Worm (Caenorhabditis elegans) whole organism, L2 larva: ENCODE results near the gene K08H10.10.

Experiments
- C34F6.9 ChIP-seq: fragments of 150-350 bp; optimal IDR thresholded peaks from 2 replicates; lab custom pipeline; 2014; ENCODE audit warnings: missing biosample characterization, missing genetic modification characterization
- F13H6.1 ChIP-seq: sonication (generic microtip); optimal IDR thresholded peaks from 2 replicates; lab custom pipeline; 2016; ENCODE audit warnings: missing genetic modification characterization, missing compliant biosample characterization
- Y55F3AM.14 ChIP-seq: fragments of 200-800 bp; sonication (Bioruptor generic); optimal IDR thresholded peaks from 2 replicates; lab custom pipeline; 2018; ENCODE audit warnings: mild to moderate bottlenecking, missing genetic modification characterization, missing compliant biosample characterization
- alr-1 ChIP-seq: fragments of 150-350 bp; optimal IDR thresholded peaks from 2 replicates; lab custom pipeline; 2014; ENCODE audit warnings: missing biosample characterization, missing genetic modification characterization
- aly-2 ChIP-seq: fragments of 150-350 bp; optimal IDR thresholded peaks from 2 replicates; lab custom pipeline; 2014; ENCODE audit warnings: missing biosample characterization, missing genetic modification characterization
- ama-1 ChIP-seq: fragments of 150-350 bp; optimal IDR thresholded peaks from 2 replicates; lab custom pipeline; 2018; ENCODE audit warnings: inconsistent platforms
- blmp-1 ChIP-seq: sonication (generic microtip); optimal IDR thresholded peaks from 2 replicates; lab custom pipeline; 2017; ENCODE audit warnings: missing genetic modification characterization, mild to moderate bottlenecking, missing compliant biosample characterization, antibody characterized with exemption, moderate library complexity; ENCODE audit not compliant: insufficient read depth
- ceh-16 ChIP-seq: fragments of 150-350 bp; optimal IDR thresholded peaks from 2 replicates; lab custom pipeline; 2014; ENCODE audit warnings: missing biosample characterization, missing genetic modification characterization
- dmd-4 ChIP-seq: sonication (generic microtip); optimal IDR thresholded peaks from 2 replicates; lab custom pipeline; 2017; ENCODE audit warnings: missing biosample characterization, missing genetic modification characterization
- egl-27 ChIP-seq: sonication (generic microtip); optimal IDR thresholded peaks from 3 replicates; lab custom pipeline; 2017; ENCODE audit warnings: missing biosample characterization, missing genetic modification reagents, missing genetic modification characterization
- elt-1 ChIP-seq: fragments of 150-350 bp; optimal IDR thresholded peaks from 2 replicates; lab custom pipeline; 2014; ENCODE audit warnings: missing biosample characterization, missing genetic modification characterization
- elt-3 ChIP-seq: sonication (generic microtip); optimal IDR thresholded peaks from 2 replicates; lab custom pipeline; 2017; ENCODE audit warnings: missing biosample characterization, missing genetic modification characterization
- fos-1 ChIP-seq: fragments of 150-350 bp; optimal IDR thresholded peaks from 2 replicates; lab custom pipeline; 2014; ENCODE audit warnings: missing biosample characterization, missing genetic modification characterization
- gmeb-1 ChIP-seq: fragments of 150-350 bp; optimal IDR thresholded peaks from 2 replicates; lab custom pipeline; 2014; ENCODE audit warnings: missing biosample characterization, missing genetic modification characterization
- lin-13 ChIP-seq: fragments of 150-350 bp; optimal IDR thresholded peaks from 2 replicates; lab custom pipeline; 2014; ENCODE audit warnings: missing biosample characterization, missing genetic modification reagents, missing genetic modification characterization
- lin-39 ChIP-seq: fragments of 150-350 bp; optimal IDR thresholded peaks from 2 replicates; lab custom pipeline; 2014; ENCODE audit warnings: missing biosample characterization, missing genetic modification reagents, missing genetic modification characterization
- lsy-2 ChIP-seq, 2 experiments: fragments of 150-350 bp in 1 of 2; sonication (generic microtip) in 1 of 2; optimal IDR thresholded peaks; 2 replicates each; lab custom pipeline; 2014 to 2017; ENCODE audit warnings: missing biosample characterization in 2 of 2, missing genetic modification characterization in 2 of 2
- mbf-1 ChIP-seq: sonication (generic microtip); optimal IDR thresholded peaks from 2 replicates; lab custom pipeline; 2017; ENCODE audit warnings: missing biosample characterization, missing genetic modification characterization
- mdl-1 ChIP-seq, 2 experiments: fragments of 150-350 bp in 1 of 2; sonication (generic microtip) in 1 of 2; optimal IDR thresholded peaks; 2 replicates each; lab custom pipeline; 2017; ENCODE audit warnings: missing biosample characterization in 2 of 2, missing genetic modification characterization in 2 of 2
- nhr-12 ChIP-seq: fragments of 150-350 bp; optimal IDR thresholded peaks from 2 replicates; lab custom pipeline; 2014; ENCODE audit warnings: missing biosample characterization, missing genetic modification characterization
- nhr-129 ChIP-seq: fragments of 150-350 bp; optimal IDR thresholded peaks from 2 replicates; lab custom pipeline; 2014; ENCODE audit warnings: missing biosample characterization, missing genetic modification characterization
- nhr-23 ChIP-seq: fragments of 150-350 bp; optimal IDR thresholded peaks from 2 replicates; lab custom pipeline; 2014; ENCODE audit warnings: missing biosample characterization, missing genetic modification reagents, missing genetic modification characterization
- nhr-77 ChIP-seq: fragments of 150-350 bp; optimal IDR thresholded peaks from 2 replicates; lab custom pipeline; 2014; ENCODE audit warnings: missing biosample characterization, missing genetic modification characterization
- peb-1 ChIP-seq: fragments of 150-350 bp; optimal IDR thresholded peaks from 2 replicates; lab custom pipeline; 2014; ENCODE audit warnings: missing biosample characterization, missing genetic modification characterization
- sem-4 ChIP-seq: fragments of 150-350 bp; optimal IDR thresholded peaks from 2 replicates; lab custom pipeline; 2014; ENCODE audit warnings: missing biosample characterization, missing genetic modification reagents, missing genetic modification characterization
- sma-9 ChIP-seq, 2 experiments: fragments of 150-350 bp in 1 of 2; sonication (generic microtip) in 1 of 2; optimal IDR thresholded peaks; 2 replicates each; lab custom pipeline; 2014 to 2016; ENCODE audit warnings: missing genetic modification characterization in 2 of 2, mild to moderate bottlenecking in 1 of 2, missing biosample characterization in 1 of 2, missing compliant biosample characterization in 1 of 2, missing genetic modification reagents in 1 of 2, moderate library complexity in 1 of 2
- unc-39 ChIP-seq: fragments of 150-350 bp; optimal IDR thresholded peaks from 2 replicates; lab custom pipeline; 2014; ENCODE audit warnings: missing biosample characterization, missing genetic modification characterization
- unc-55 ChIP-seq: fragments of 150-350 bp; sonication (generic microtip); optimal IDR thresholded peaks from 3 replicates; lab custom pipeline; 2014; ENCODE audit warnings: missing biosample characterization, missing genetic modification reagents, missing genetic modification characterization
- unc-62 ChIP-seq: fragments of 150-350 bp; optimal IDR thresholded peaks from 2 replicates; lab custom pipeline; 2014; ENCODE audit warnings: missing biosample characterization, missing genetic modification reagents, missing genetic modification characterization
- ztf-11 ChIP-seq: sonication (generic microtip); optimal IDR thresholded peaks from 2 replicates; lab custom pipeline; 2017; ENCODE audit warnings: missing biosample characterization, missing genetic modification characterization
- ztf-4 ChIP-seq: fragments of 150-350 bp; optimal IDR thresholded peaks from 2 replicates; lab custom pipeline; 2014; ENCODE audit warnings: missing biosample characterization, missing genetic modification characterization

K08H10.10 gene

DNA sequence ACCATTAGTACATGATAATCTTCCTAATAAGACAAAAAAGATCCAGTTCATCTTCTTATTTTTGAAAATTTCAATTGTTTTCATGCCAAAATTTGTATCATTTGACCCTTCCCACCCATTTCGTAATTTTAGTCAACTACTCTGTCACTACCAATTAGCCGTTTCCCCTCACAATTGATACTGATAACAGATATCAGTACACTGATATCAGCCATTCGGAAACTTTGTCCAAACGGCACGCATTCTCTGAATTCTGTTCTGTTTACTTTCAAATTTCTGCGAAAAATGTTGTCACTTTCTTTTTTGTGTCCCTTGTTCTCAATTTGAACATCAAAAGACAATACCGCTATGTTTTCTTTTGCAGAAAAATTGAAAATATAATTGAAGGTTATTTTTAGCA is 11.8 kb downstream of the K08H10.10 start:
- peak; percentile 29 for TF ChIP-seq blmp-1 (tag; lab: Kevin White, UChicago)
- no peak for TF ChIP-seq nhr-23 (tag; lab: Kevin White, UChicago)
- TF ChIP-seq nhr-129 (tag; lab: Kevin White, UChicago), result peak; percentile 11
- peak; percentile 76 for TF ChIP-seq fos-1 (tag; lab: Kevin White, UChicago)
- TF ChIP-seq sma-9 (GFP tag; optimal IDR thresholded peaks at IDR 0.05; lab: Kevin White, UChicago), result peak; percentile 31
- no peak for TF ChIP-seq sma-9 (tag; optimal IDR thresholded peaks at IDR 0.05; lab: Kevin White, UChicago)

- TF ChIP-seq egl-27 (tag; lab: Kevin White, UChicago) (no peak), mbf-1 (tag; lab: Kevin White, UChicago) (no peak), nhr-12 (tag; lab: Kevin White, UChicago) (no peak), lin-39 (tag; lab: Kevin White, UChicago) (no peak), ztf-11 (no peak), lsy-2 (tag; optimal IDR thresholded peaks at IDR 0.05; lab: Kevin White, UChicago) (no peak), nhr-77 (tag; lab: Kevin White, UChicago) (no peak), peb-1 (tag; lab: Kevin White, UChicago) (no peak), unc-39 (tag; lab: Kevin White, UChicago) (no peak), F13H6.1 (tag; lab: Kevin White, UChicago) (no peak), blmp-1 (tag; lab: Kevin White, UChicago) (no peak), dmd-4 (no peak), nhr-129 (tag; lab: Kevin White, UChicago) (no peak), lin-13 (GFP tag; lab: Kevin White, UChicago) (no peak)
Observed at ce11 chrV:10018291-10018690, 17.4 kb downstream of the K08H10.10 start.

ce11 chrV:10019083-10019624 is 18.3 kb downstream of the K08H10.10 start:
- TF ChIP-seq ztf-4 (tag; lab: Kevin White, UChicago) (no peak), elt-1 (tag; lab: Kevin White, UChicago) (no peak), Y55F3AM.14 (GFP tag; lab: Kevin White, UChicago) (no peak), lin-13 (GFP tag; lab: Kevin White, UChicago) (no peak), gmeb-1 (tag; lab: Kevin White, UChicago) (no peak), nhr-129 (tag; lab: Kevin White, UChicago) (no peak), ceh-16 (tag; lab: Kevin White, UChicago) (no peak), fos-1 (tag; lab: Kevin White, UChicago) (no peak)

ce11 chrV:10019934-10020333 is 19.1 kb downstream of the K08H10.10 start:
- TF ChIP-seq lsy-2 (tag; optimal IDR thresholded peaks at IDR 0.05; lab: Kevin White, UChicago), result peak in 1 of 2 experiments; percentile 31
- no peak for TF ChIP-seq unc-62 (GFP tag; lab: Kevin White, UChicago)
- TF ChIP-seq mdl-1 (tag; optimal IDR thresholded peaks at IDR 0.05; lab: Kevin White, UChicago), result peak in 1 of 2 experiments; percentile 47
- TF ChIP-seq unc-39 (tag; lab: Kevin White, UChicago), result no peak
- peak; percentile 59 for TF ChIP-seq sma-9 (GFP tag; optimal IDR thresholded peaks at IDR 0.05; lab: Kevin White, UChicago)
- no peak for TF ChIP-seq sma-9 (tag; optimal IDR thresholded peaks at IDR 0.05; lab: Kevin White, UChicago)
- TF ChIP-seq unc-55 (GFP tag; lab: Kevin White, UChicago), result peak; percentile 26
- no peak for TF ChIP-seq ceh-16 (tag; lab: Kevin White, UChicago)
- no peak for TF ChIP-seq ama-1 (lab: Kevin White, UChicago)
- no peak for TF ChIP-seq aly-2
- TF ChIP-seq C34F6.9, result peak; percentile 28
- peak; percentile 60 for TF ChIP-seq nhr-129 (tag; lab: Kevin White, UChicago)

DNA sequence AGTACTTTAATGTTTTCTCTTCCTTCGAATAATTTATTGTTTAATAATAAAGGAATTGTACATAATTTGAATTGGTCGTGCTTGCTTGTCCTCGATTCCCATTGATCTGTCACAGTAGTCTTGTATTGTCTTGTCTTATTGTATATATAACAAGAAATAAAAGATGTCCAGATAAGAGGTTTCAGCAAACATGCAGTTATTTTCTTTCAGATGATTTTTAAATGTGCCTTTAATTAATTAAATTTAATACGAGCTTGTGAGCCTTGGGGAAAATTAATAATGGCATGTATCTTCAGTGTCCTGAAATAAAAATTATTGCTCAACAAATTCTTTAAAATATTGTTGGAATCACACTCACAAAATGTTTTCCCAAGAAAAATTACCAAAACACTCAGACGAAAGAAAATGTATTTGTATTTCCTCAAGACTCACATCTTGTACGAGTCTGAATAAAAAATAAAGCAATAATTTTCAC is 22.2 kb downstream of the K08H10.10 start:
- TF ChIP-seq nhr-129 (tag; lab: Kevin White, UChicago) (no peak), C34F6.9 (no peak), mdl-1 (tag; optimal IDR thresholded peaks at IDR 0.05; lab: Kevin White, UChicago) (no peak), ceh-16 (tag; lab: Kevin White, UChicago) (no peak), sem-4 (no peak), ztf-11 (no peak), lin-39 (tag; lab: Kevin White, UChicago) (no peak)

DNA sequence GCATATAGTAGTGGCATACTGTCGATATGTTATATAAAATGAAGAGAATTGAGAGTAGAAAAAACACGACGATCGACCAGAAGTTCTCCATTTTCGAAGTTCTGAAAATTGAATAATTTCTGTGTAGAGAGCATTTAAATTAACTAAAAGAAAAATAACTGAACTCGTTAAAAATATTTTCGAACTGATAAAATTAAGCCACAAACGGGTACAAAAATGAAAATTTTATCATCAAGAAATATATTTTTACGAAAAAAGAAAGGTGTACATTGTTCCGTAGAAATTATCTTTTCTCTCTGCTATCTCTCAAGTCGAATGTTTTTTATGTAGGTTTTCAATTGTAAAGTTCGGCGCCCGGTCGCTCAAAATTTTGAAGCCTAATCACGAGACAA is 30.1 kb downstream of the K08H10.10 start, which contains the start of gene acl-2:
acl-2 (minus strand) TSS at position 101 of the 392 bp plus-strand sequence.
- TF ChIP-seq ztf-11, result no peak
- TF ChIP-seq alr-1 (tag; lab: Kevin White, UChicago), result no peak
- no peak for TF ChIP-seq elt-3 (tag; lab: Kevin White, UChicago)
- no peak for TF ChIP-seq peb-1 (tag; lab: Kevin White, UChicago)
- TF ChIP-seq ztf-4 (tag; lab: Kevin White, UChicago), result no peak
- no peak for TF ChIP-seq sma-9 (GFP tag; optimal IDR thresholded peaks at IDR 0.05; lab: Kevin White, UChicago)
- TF ChIP-seq sma-9 (tag; optimal IDR thresholded peaks at IDR 0.05; lab: Kevin White, UChicago), result no peak
